Worm (Caenorhabditis elegans): Measurements from ENCODE around the gene K09F6.11.

DNA sequence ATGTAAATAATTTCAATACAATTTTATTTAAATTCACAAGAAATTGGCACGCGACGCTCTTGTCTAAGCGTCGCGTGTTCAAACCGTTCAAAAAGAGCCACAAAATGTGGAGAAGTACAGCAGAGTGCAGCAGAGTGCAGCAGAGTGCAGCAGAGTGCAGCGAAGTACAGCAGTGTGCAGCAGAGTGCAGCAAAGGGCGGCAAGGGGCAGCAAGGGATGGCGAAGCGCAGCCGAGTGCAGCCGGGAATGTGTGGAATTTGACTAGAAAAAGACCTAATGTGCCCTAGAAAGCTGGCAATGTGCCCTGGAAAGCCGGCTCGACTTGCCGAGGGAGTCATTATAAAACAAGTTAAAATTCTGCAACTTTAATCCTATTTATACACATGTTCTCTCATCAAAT lies 676 bp upstream of the K09F6.11 start, which contains the start of gene K09F6.6:
- TF ChIP-seq mdl-1 (tag; optimal IDR thresholded peaks at IDR 0.05), result no peak
- TF ChIP-seq egl-27 (tag; optimal IDR thresholded peaks at IDR 0.05), result no peak
- no peak for TF ChIP-seq nhr-77 (tag; optimal IDR thresholded peaks at IDR 0.05)
- TF ChIP-seq dpl-1 (GFP tag; optimal IDR thresholded peaks at IDR 0.05), result no peak
- no peak for TF ChIP-seq nhr-76 (tag; optimal IDR thresholded peaks at IDR 0.05)
- TF ChIP-seq fos-1 (tag; optimal IDR thresholded peaks at IDR 0.05), result no peak
- TF ChIP-seq zfp-2 (tag; optimal IDR thresholded peaks at IDR 0.05), result no peak
